Fruit fly (Drosophila melanogaster) whole organism, embryonic: ENCODE measurements around the gene Cyp28c1.
A peak's percentile ranks its signal among the peaks of the same experiment; 100 is the strongest.

Experiments used
- Aef1 ChIP-seq: fragments of 200-800 bp; sonication (Bioruptor generic); IDR thresholded peaks from 3 replicates; pipeline ENCODE4 v1.3.6; 2022; ENCODE audit warnings: missing biosample characterization, missing genetic modification characterization
- Antp ChIP-seq: fragments of 200-800 bp; sonication (Bioruptor generic); optimal IDR thresholded peaks from 3 replicates; lab custom pipeline; 2016; ENCODE audit warnings: missing biosample characterization, missing genetic modification characterization
- Atf6 ChIP-seq: fragments of 200-800 bp; sonication (Bioruptor generic); IDR thresholded peaks from 2 replicates; pipeline ENCODE4 v1.3.6; 2022; ENCODE audit warnings: missing biosample characterization, missing genetic modification characterization
- CG10321 ChIP-seq: fragments of 200-800 bp; sonication (Bioruptor generic); IDR thresholded peaks from 2 replicates; pipeline ENCODE4 v1.3.6; 2022; ENCODE audit warnings: missing biosample characterization, missing genetic modification characterization
- CG11456 ChIP-seq: fragments of 200-800 bp; sonication (Bioruptor generic); IDR thresholded peaks from 3 replicates; pipeline ENCODE4 v1.3.6; 2022; ENCODE audit warnings: missing biosample characterization, missing genetic modification characterization
- CG11504 ChIP-seq: fragments of 200-800 bp; sonication (Bioruptor generic); optimal IDR thresholded peaks from 3 replicates; lab custom pipeline; 2019; ENCODE audit warnings: missing biosample characterization, mild to moderate bottlenecking, missing genetic modification characterization, moderate library complexity
- CG1529 ChIP-seq: fragments of 200-800 bp; sonication (Bioruptor generic); optimal IDR thresholded peaks from 3 replicates; lab custom pipeline; 2018; ENCODE audit warnings: missing biosample characterization, missing genetic modification characterization
- CG1832 ChIP-seq: fragments of 200-800 bp; sonication (Bioruptor generic); optimal IDR thresholded peaks from 2 replicates; lab custom pipeline; 2017; ENCODE audit warnings: missing biosample characterization, mild to moderate bottlenecking, missing genetic modification characterization, inconsistent platforms
- CG2199 ChIP-seq: fragments of 200-800 bp; sonication (Bioruptor generic); IDR thresholded peaks from 3 replicates; pipeline ENCODE4 v1.3.6; 2022; ENCODE audit warnings: missing biosample characterization, missing genetic modification characterization
- CG2875 ChIP-seq: fragments of 200-800 bp; sonication (Bioruptor generic); optimal IDR thresholded peaks from 2 replicates; lab custom pipeline; 2017; ENCODE audit warnings: missing biosample characterization, mild to moderate bottlenecking, missing genetic modification characterization, missing genetic modification reagents
- CG30403 ChIP-seq: fragments of 200-800 bp; sonication (Bioruptor generic); optimal IDR thresholded peaks from 3 replicates; lab custom pipeline; 2016; ENCODE audit warnings: missing biosample characterization, missing genetic modification characterization
- CG32772 ChIP-seq: fragments of 200-800 bp; sonication (Bioruptor generic); IDR thresholded peaks from 2 replicates; pipeline ENCODE4 v1.3.6; 2022; ENCODE audit warnings: missing biosample characterization, missing genetic modification characterization
- CG4360 ChIP-seq: fragments of 200-800 bp; sonication (Bioruptor generic); IDR thresholded peaks from 2 replicates; pipeline ENCODE4 v1.3.6; 2022; ENCODE audit warnings: missing biosample characterization, missing genetic modification characterization
- CG4707 ChIP-seq: fragments of 200-800 bp; sonication (Bioruptor generic); optimal IDR thresholded peaks from 2 replicates; lab custom pipeline; 2018; ENCODE audit warnings: missing biosample characterization, mild to moderate bottlenecking, missing genetic modification characterization, moderate library complexity
- CG7372 ChIP-seq: fragments of 200-800 bp; sonication (Bioruptor generic); IDR thresholded peaks from 2 replicates; pipeline ENCODE4 v1.3.6; 2022; ENCODE audit warnings: missing biosample characterization, missing genetic modification characterization
- CG7745 ChIP-seq: fragments of 200-800 bp; sonication (Bioruptor generic); optimal IDR thresholded peaks from 2 replicates; lab custom pipeline; 2018; ENCODE audit warnings: missing biosample characterization, mild to moderate bottlenecking, missing genetic modification characterization, moderate library complexity
- CG7839 ChIP-seq: fragments of 200-800 bp; sonication (Bioruptor generic); optimal IDR thresholded peaks from 3 replicates; lab custom pipeline; 2018; ENCODE audit warnings: missing biosample characterization, mild to moderate bottlenecking, missing genetic modification characterization, moderate library complexity
- CG8944 ChIP-seq: fragments of 200-800 bp; sonication (Bioruptor generic); optimal IDR thresholded peaks from 3 replicates; lab custom pipeline; 2016; ENCODE audit warnings: missing biosample characterization, missing genetic modification characterization
- CG9215 ChIP-seq: fragments of 200-800 bp; sonication (Bioruptor generic); IDR thresholded peaks from 2 replicates; pipeline ENCODE4 v1.3.6; 2022; ENCODE audit warnings: missing biosample characterization, missing genetic modification characterization
- CG9817 ChIP-seq: fragments of 200-800 bp; sonication (Bioruptor generic); optimal IDR thresholded peaks from 2 replicates; lab custom pipeline; 2018; ENCODE audit warnings: missing biosample characterization, mild to moderate bottlenecking, missing genetic modification characterization, moderate library complexity
- CG9932 ChIP-seq: fragments of 200-800 bp; sonication (Bioruptor generic); IDR thresholded peaks from 2 replicates; pipeline ENCODE4 v1.3.6; 2022; ENCODE audit warnings: missing biosample characterization, missing genetic modification characterization
- CrebB ChIP-seq: fragments of 200-800 bp; sonication (Bioruptor generic); optimal IDR thresholded peaks from 3 replicates; lab custom pipeline; 2018; ENCODE audit warnings: missing biosample characterization, mild to moderate bottlenecking, missing genetic modification characterization
- Dll ChIP-seq: fragments of 200-800 bp; sonication (Bioruptor generic); IDR thresholded peaks from 4 replicates; pipeline ENCODE4 v1.3.6; 2022; ENCODE audit warnings: missing biosample characterization, missing genetic modification characterization; ENCODE audit not compliant: partially characterized antibody
- Elba2 ChIP-seq: fragments of 200-800 bp; sonication (Bioruptor generic); optimal IDR thresholded peaks from 3 replicates; lab custom pipeline; 2016; ENCODE audit warnings: missing biosample characterization, missing genetic modification characterization
- Fer1 ChIP-seq: fragments of 200-800 bp; sonication (Bioruptor generic); optimal IDR thresholded peaks from 2 replicates; lab custom pipeline; 2017; ENCODE audit warnings: missing biosample characterization, mild to moderate bottlenecking, missing genetic modification characterization
- HLH3B ChIP-seq: fragments of 200-800 bp; sonication (Bioruptor generic); IDR thresholded peaks from 2 replicates; pipeline ENCODE4 v1.3.6; 2022; ENCODE audit warnings: missing biosample characterization, missing genetic modification characterization
- HmgZ ChIP-seq: fragments of 200-800 bp; sonication (Bioruptor generic); optimal IDR thresholded peaks from 2 replicates; lab custom pipeline; 2018; ENCODE audit warnings: missing biosample characterization, mild to moderate bottlenecking, missing genetic modification characterization
- Poxn ChIP-seq: fragments of 200-800 bp; sonication (Bioruptor generic); IDR thresholded peaks from 2 replicates; pipeline ENCODE4 v1.3.6; 2022; ENCODE audit warnings: missing biosample characterization, missing genetic modification characterization
- Scr ChIP-seq: fragments of 200-800 bp; sonication (Bioruptor generic); IDR thresholded peaks from 2 replicates; pipeline ENCODE4 v1.3.6; 2022; ENCODE audit warnings: missing biosample characterization, missing genetic modification characterization; ENCODE audit not compliant: partially characterized antibody
- Sox102F ChIP-seq: fragments of 200-800 bp; sonication (Bioruptor generic); optimal IDR thresholded peaks from 2 replicates; lab custom pipeline; 2018; ENCODE audit warnings: missing biosample characterization, mild to moderate bottlenecking, missing genetic modification characterization, moderate library complexity
- Trl ChIP-seq, 3 experiments: fragments of >200 bp in 2 of 3; fragments of 200-800 bp in 1 of 3; sonication (Bioruptor generic) in 1 of 3; optimal IDR thresholded peaks; 2 replicates in 1 of 3; 3 replicates in 2 of 3; lab custom pipeline; 2016 to 2017; ENCODE audit warnings: missing biosample characterization in 1 of 3, missing genetic modification characterization in 1 of 3
- Xrp1 ChIP-seq: fragments of 200-800 bp; sonication (Bioruptor generic); IDR thresholded peaks from 2 replicates; pipeline ENCODE4 v1.3.6; 2022; ENCODE audit warnings: missing biosample characterization, missing genetic modification characterization
- bab2 ChIP-seq: fragments of 200-800 bp; sonication (Bioruptor generic); optimal IDR thresholded peaks from 2 replicates; lab custom pipeline; 2016; ENCODE audit warnings: missing biosample characterization, missing genetic modification characterization
- bsh ChIP-seq, 2 experiments: fragments of 200-800 bp; sonication (Bioruptor generic); optimal IDR thresholded peaks; 2 replicates each; lab custom pipeline; 2017 to 2018; ENCODE audit warnings: mild to moderate bottlenecking in 2 of 2, missing biosample characterization in 2 of 2, missing genetic modification characterization in 2 of 2, moderate library complexity in 1 of 2
- cas ChIP-seq: fragments of 200-800 bp; sonication (Bioruptor generic); IDR thresholded peaks from 2 replicates; pipeline ENCODE4 v1.3.6; 2022; ENCODE audit warnings: missing biosample characterization, missing genetic modification characterization
- cg ChIP-seq: fragments of 200-800 bp; sonication (Bioruptor generic); optimal IDR thresholded peaks from 3 replicates; lab custom pipeline; 2019; ENCODE audit warnings: missing biosample characterization, mild to moderate bottlenecking, missing genetic modification characterization, moderate library complexity
- chif ChIP-seq, 2 experiments: fragments of 200-800 bp; sonication (Bioruptor generic); optimal IDR thresholded peaks; 3 replicates each; lab custom pipeline; 2016; ENCODE audit warnings: missing biosample characterization in 2 of 2, missing genetic modification characterization in 2 of 2
- chm ChIP-seq: fragments of 200-800 bp; sonication (Bioruptor generic); IDR thresholded peaks from 2 replicates; pipeline ENCODE4 v1.3.6; 2022; ENCODE audit warnings: missing biosample characterization, missing genetic modification characterization
- ci ChIP-seq: fragments of 200-800 bp; sonication (Bioruptor generic); IDR thresholded peaks from 3 replicates; pipeline ENCODE4 v1.3.6; 2022; ENCODE audit warnings: missing biosample characterization, missing genetic modification characterization
- dimm ChIP-seq: fragments of 200-800 bp; sonication (Bioruptor generic); IDR thresholded peaks from 2 replicates; pipeline ENCODE4 v1.3.6; 2022; ENCODE audit warnings: missing biosample characterization, missing genetic modification characterization
- fd96Cb ChIP-seq: fragments of 200-800 bp; sonication (Bioruptor generic); optimal IDR thresholded peaks from 2 replicates; lab custom pipeline; 2018; ENCODE audit warnings: missing biosample characterization, mild to moderate bottlenecking, missing genetic modification characterization, moderate library complexity
- gce ChIP-seq: fragments of 200-800 bp; sonication (Bioruptor generic); IDR thresholded peaks from 3 replicates; pipeline ENCODE4 v1.3.6; 2022; ENCODE audit warnings: missing biosample characterization, missing genetic modification characterization
- ind ChIP-seq: fragments of 200-800 bp; sonication (Bioruptor generic); optimal IDR thresholded peaks from 3 replicates; lab custom pipeline; 2016; ENCODE audit warnings: missing biosample characterization, missing genetic modification characterization
- jumu ChIP-seq: fragments of 200-800 bp; sonication (Bioruptor generic); optimal IDR thresholded peaks from 3 replicates; lab custom pipeline; 2016; ENCODE audit warnings: missing biosample characterization, missing genetic modification characterization
- lab ChIP-seq: fragments of 200-800 bp; sonication (Bioruptor generic); optimal IDR thresholded peaks from 3 replicates; lab custom pipeline; 2017; ENCODE audit warnings: missing biosample characterization, missing genetic modification characterization, mild to moderate bottlenecking, moderate library complexity, missing genetic modification reagents
- luna ChIP-seq: fragments of 200-800 bp; sonication (Bioruptor generic); optimal IDR thresholded peaks from 2 replicates; lab custom pipeline; 2016; ENCODE audit warnings: missing biosample characterization, missing genetic modification characterization
- onecut ChIP-seq: fragments of 200-800 bp; sonication (Bioruptor generic); IDR thresholded peaks from 2 replicates; pipeline ENCODE4 v1.3.6; 2022; ENCODE audit warnings: missing biosample characterization, missing genetic modification characterization
- otp ChIP-seq: fragments of 200-800 bp; sonication (Bioruptor generic); IDR thresholded peaks from 3 replicates; pipeline ENCODE4, ENCODE4 v1.3.6; 2022; ENCODE audit warnings: missing biosample characterization, missing genetic modification characterization
- sima ChIP-seq: fragments of 200-800 bp; sonication (Bioruptor generic); optimal IDR thresholded peaks from 2 replicates; lab custom pipeline; 2016; ENCODE audit warnings: missing biosample characterization, missing genetic modification characterization
- so ChIP-seq: fragments of 200-800 bp; sonication (Bioruptor generic); IDR thresholded peaks from 3 replicates; pipeline ENCODE4 v1.3.6; 2022; ENCODE audit warnings: missing biosample characterization, missing genetic modification characterization
- yki ChIP-seq: fragments of >200 bp; optimal IDR thresholded peaks from 3 replicates; lab custom pipeline; 2018

The Cyp28c1 gene

DNA sequence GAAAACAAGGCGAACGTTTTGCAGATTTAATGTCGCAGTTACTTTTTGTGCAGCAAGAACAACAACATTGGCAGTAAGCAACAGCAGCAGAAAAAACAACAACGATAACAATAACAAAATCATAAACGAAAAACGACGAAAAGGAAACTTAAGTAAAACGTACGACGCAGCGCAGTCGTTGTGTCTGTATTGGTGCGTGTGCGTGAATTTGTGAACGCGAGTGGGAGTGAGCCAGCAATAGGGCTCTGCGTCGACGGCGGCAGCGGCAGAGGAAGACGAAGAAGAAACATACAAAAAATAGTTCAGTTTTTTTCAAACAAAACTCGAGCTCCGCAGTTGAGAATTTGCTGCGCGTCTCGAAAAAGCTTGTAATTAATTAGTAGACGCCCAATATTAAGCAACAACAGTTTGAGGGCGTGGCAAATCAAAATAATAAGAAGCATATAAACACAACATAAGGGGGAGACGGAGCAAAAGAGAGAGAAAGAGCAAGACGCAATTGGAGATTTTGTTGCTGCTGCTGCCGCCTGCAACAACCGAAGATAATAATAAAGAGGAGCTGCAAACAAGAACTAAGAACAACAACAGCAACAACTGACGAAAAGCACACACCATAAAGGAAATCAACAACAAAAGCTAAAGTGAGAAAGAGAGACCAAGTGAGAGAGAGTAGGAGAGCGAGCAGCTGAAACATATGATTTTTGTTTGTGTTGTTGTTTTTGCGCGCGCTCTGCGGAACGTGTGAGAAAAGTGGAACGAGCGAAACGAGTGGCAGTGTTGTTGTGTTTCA lies 22.0 kb upstream of the Cyp28c1 start (continued):
- TF ChIP-seq Aef1 (GFP tag; lab: Robert Waterston, UW) (peak; percentile 81), otp (GFP tag; lab: Robert Waterston, UW) (no peak; the same call in 2 of the 3 replicates), Poxn (GFP tag; lab: Robert Waterston, UW) (no peak), CG4707 (GFP tag; lab: Kevin White, UChicago) (no peak), CrebB (tag; lab: Kevin White, UChicago) (no peak), Fer1 (no peak), CG30403 (GFP tag; lab: Kevin White, UChicago) (no peak), Xrp1 (GFP tag; lab: Robert Waterston, UW) (no peak; the same call in 1 of the 2 replicates), CG8944 (GFP tag; lab: Kevin White, UChicago) (no peak), bab2 (no peak), CG1529 (no peak), Atf6 (GFP tag; lab: Robert Waterston, UW) (no peak), CG1832 (peak; percentile 47), lab (GFP tag; lab: Kevin White, UChicago) (peak; percentile 28), CG32772 (GFP tag; lab: Robert Waterston, UW) (no peak), CG11456 (GFP tag; lab: Robert Waterston, UW) (no peak), Antp (no peak), CG11504 (tag; lab: Kevin White, UChicago) (peak; percentile 13), HLH3B (GFP tag; lab: Robert Waterston, UW) (no peak), chm (no peak), sima (GFP tag; lab: Kevin White, UChicago) (no peak), Dll (GFP tag; lab: Robert Waterston, UW) (no peak), bsh (GFP tag; optimal IDR thresholded peaks at IDR 0.05; lab: Kevin White, UChicago) (no peak), gce (GFP tag; lab: Robert Waterston, UW) (no peak), dimm (GFP tag; lab: Robert Waterston, UW) (no peak), Trl (optimal IDR thresholded peaks at IDR 0.05; lab: Kevin White, UChicago) (peak; percentile 79 to 91), Trl (GFP tag; optimal IDR thresholded peaks at IDR 0.05; lab: Kevin White, UChicago) (peak; percentile 56), so (GFP tag; lab: Robert Waterston, UW) (no peak), ind (GFP tag; lab: Kevin White, UChicago) (no peak), cg (GFP tag; lab: Kevin White, UChicago) (peak; percentile 74), Sox102F (GFP tag; lab: Kevin White, UChicago) (no peak), fd96Cb (no peak), CG9215 (GFP tag; lab: Robert Waterston, UW) (no peak), luna (no peak), Elba2 (GFP tag; lab: Kevin White, UChicago) (no peak), onecut (GFP tag; lab: Robert Waterston, UW) (no peak), CG9817 (tag; lab: Kevin White, UChicago) (no peak), CG2875 (no peak), ci (GFP tag; lab: Robert Waterston, UW) (peak; percentile 29; the same call in 1 of the 3 replicates), CG2199 (GFP tag; lab: Robert Waterston, UW) (no peak), HmgZ (tag; lab: Kevin White, UChicago) (no peak), CG9932 (GFP tag; lab: Robert Waterston, UW) (no peak), jumu (no peak), CG7839 (tag; lab: Kevin White, UChicago) (no peak), CG7745 (tag; lab: Kevin White, UChicago) (no peak), Scr (GFP tag; lab: Robert Waterston, UW) (no peak), CG10321 (GFP tag; lab: Robert Waterston, UW) (no peak), CG7372 (GFP tag; lab: Robert Waterston, UW) (no peak), cas (GFP tag; lab: Robert Waterston, UW) (no peak), CG4360 (GFP tag; lab: Robert Waterston, UW) (peak; percentile 93), yki (lab: Kevin White, UChicago) (peak; percentile 10), chif (GFP tag; optimal IDR thresholded peaks at IDR 0.05; lab: Kevin White, UChicago) (no peak)
